Fruit fly (Drosophila melanogaster): ENCODE data around the gene AcCoAS.

Gene AcCoAS

DNA sequence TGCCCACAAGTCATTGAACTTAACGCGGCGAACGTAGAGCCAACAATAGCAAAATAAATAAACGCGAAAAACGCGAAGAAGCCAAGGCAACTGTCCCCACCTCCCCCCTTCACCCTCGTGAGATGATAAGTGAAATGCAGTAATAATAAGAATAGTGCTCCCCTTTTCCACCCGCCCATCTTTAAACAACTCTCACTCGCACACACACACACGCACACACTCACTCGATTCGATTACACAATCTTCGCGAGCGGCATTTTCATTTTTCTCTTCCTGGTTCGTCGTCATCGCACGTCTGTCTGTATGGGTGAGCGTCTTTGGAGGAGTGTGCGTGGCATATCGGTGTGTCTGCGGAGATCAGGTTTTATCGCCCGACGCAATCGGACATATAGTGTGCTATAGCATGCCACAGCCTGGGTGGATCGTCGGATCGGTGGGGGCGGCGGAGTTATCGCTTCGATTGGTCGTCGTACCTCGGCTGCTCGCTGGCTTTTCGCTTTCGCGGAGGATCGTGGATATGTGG, 55.3 kb downstream of the AcCoAS start (continued):
- TF ChIP-seq CG3919 (GFP tag; optimal IDR thresholded peaks at IDR 0.05) (no peak), CG6276 (GFP tag; optimal IDR thresholded peaks at IDR 0.05) (no peak), Eip75B (GFP tag; optimal IDR thresholded peaks at IDR 0.05) (peak; percentile 56), OdsH (GFP tag; optimal IDR thresholded peaks at IDR 0.05) (no peak), achi (GFP tag; optimal IDR thresholded peaks at IDR 0.05) (no peak), spab (GFP tag; optimal IDR thresholded peaks at IDR 0.05) (no peak), CG3032 (tag; optimal IDR thresholded peaks at IDR 0.05) (no peak), svp (GFP tag) (peak; percentile 95), Sox14 (GFP tag; optimal IDR thresholded peaks at IDR 0.05) (peak; percentile 21), eg (GFP tag; IDR thresholded peaks at IDR 0.05) (no peak), Smox (GFP tag; optimal IDR thresholded peaks at IDR 0.05) (peak; percentile 27), Ets21C (GFP tag; optimal IDR thresholded peaks at IDR 0.05) (no peak), topi (GFP tag; optimal IDR thresholded peaks at IDR 0.05) (peak; percentile 36), CG31627 (GFP tag; optimal IDR thresholded peaks at IDR 0.05) (peak; percentile 33), Met (GFP tag; optimal IDR thresholded peaks at IDR 0.05) (peak; percentile 47), CG6808 (GFP tag; optimal IDR thresholded peaks at IDR 0.05) (no peak), CG6163 (GFP tag; IDR thresholded peaks at IDR 0.05) (peak; percentile 27; the same call in 2 of the 3 replicates), cyc (GFP tag; optimal IDR thresholded peaks at IDR 0.05) (peak; percentile 44), dac (GFP tag; optimal IDR thresholded peaks at IDR 0.05) (no peak), Blimp-1 (GFP tag; optimal IDR thresholded peaks at IDR 0.05) (peak; percentile 90), Eip93F (GFP tag; optimal IDR thresholded peaks at IDR 0.05) (no peak), CG8119 (GFP tag; IDR thresholded peaks at IDR 0.05) (no peak), acj6 (GFP tag; optimal IDR thresholded peaks at IDR 0.05) (no peak), CG10669 (GFP tag; optimal IDR thresholded peaks at IDR 0.05) (no peak), CG6792 (GFP tag; optimal IDR thresholded peaks at IDR 0.05) (no peak), fkh (GFP tag; optimal IDR thresholded peaks at IDR 0.05) (no peak), Gug (GFP tag; IDR thresholded peaks at IDR 0.05) (no peak)

DNA sequence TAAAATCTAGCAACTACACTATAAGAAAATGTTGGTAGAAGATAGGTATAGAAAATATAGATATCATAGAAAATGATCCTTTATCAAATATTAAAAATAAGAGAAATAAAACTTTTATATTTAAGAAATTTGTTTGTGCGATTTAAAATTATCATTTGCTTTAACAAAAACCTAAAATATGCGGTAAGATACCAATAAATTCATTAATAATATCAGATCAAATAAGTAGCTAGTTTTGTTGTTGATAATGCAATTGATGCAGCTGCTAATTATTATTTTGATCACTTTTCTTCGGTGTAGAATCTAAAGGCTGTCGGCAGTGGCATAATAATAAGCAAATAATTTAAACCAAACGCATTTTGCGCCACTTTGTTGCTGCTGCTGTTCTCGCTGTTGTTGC, 55.8 kb downstream of the AcCoAS start:
- peak; percentile 68 for TF ChIP-seq Hr4 (GFP tag; optimal IDR thresholded peaks at IDR 0.05)
- no peak for TF ChIP-seq cyc (GFP tag; optimal IDR thresholded peaks at IDR 0.05)
- peak; percentile 40 for TF ChIP-seq Lpt (GFP tag; optimal IDR thresholded peaks at IDR 0.05)
- peak; percentile 13 for TF ChIP-seq pdm3 (GFP tag; optimal IDR thresholded peaks at IDR 0.05)
- peak; percentile 81 for TF ChIP-seq CG8119 (GFP tag; IDR thresholded peaks at IDR 0.05)
- peak; percentile 56 for TF ChIP-seq Gug (GFP tag; IDR thresholded peaks at IDR 0.05)
- no peak for TF ChIP-seq CG16779 (tag; optimal IDR thresholded peaks at IDR 0.05)
- peak in 1 of 2 experiments; percentile 86 for TF ChIP-seq salr (GFP tag; optimal IDR thresholded peaks at IDR 0.05)
- no peak for TF ChIP-seq CG6163 (GFP tag; IDR thresholded peaks at IDR 0.05)
- peak; percentile 66 for TF ChIP-seq CG10631 (GFP tag; optimal IDR thresholded peaks at IDR 0.05)
- peak; percentile 59 for TF ChIP-seq net (GFP tag; optimal IDR thresholded peaks at IDR 0.05)
- no peak for TF ChIP-seq CG11902 (GFP tag; optimal IDR thresholded peaks at IDR 0.05)
- TF ChIP-seq CG3919 (GFP tag; optimal IDR thresholded peaks at IDR 0.05): peak; percentile 26
- TF ChIP-seq OdsH (GFP tag; optimal IDR thresholded peaks at IDR 0.05): peak; percentile 53
- peak; percentile 88 for TF ChIP-seq CG6276 (GFP tag; optimal IDR thresholded peaks at IDR 0.05)
- TF ChIP-seq CG11762 (GFP tag; optimal IDR thresholded peaks at IDR 0.05; ENCODE audit: insufficient read depth): peak; percentile 18
- peak; percentile 78 for TF ChIP-seq CG4318 (GFP tag; optimal IDR thresholded peaks at IDR 0.05)
- peak; percentile 47; the same call in 2 of the 3 replicates for TF ChIP-seq eg (GFP tag; IDR thresholded peaks at IDR 0.05)
- no peak for TF ChIP-seq Ets21C (GFP tag; optimal IDR thresholded peaks at IDR 0.05)
- TF ChIP-seq CG8632 (GFP tag; optimal IDR thresholded peaks at IDR 0.05): no peak
- peak; percentile 38 for TF ChIP-seq achi (GFP tag; optimal IDR thresholded peaks at IDR 0.05)
- peak; percentile 25 for TF ChIP-seq dac (GFP tag; optimal IDR thresholded peaks at IDR 0.05)
- peak; percentile 6 for TF ChIP-seq dsx (GFP tag; optimal IDR thresholded peaks at IDR 0.05; ENCODE audit: poor library complexity, severe bottlenecking)
- peak; percentile 8 for TF ChIP-seq Sox14 (GFP tag; optimal IDR thresholded peaks at IDR 0.05)
- peak; percentile 91 for TF ChIP-seq CG32006 (GFP tag; optimal IDR thresholded peaks at IDR 0.05)
- TF ChIP-seq CG15336 (GFP tag; IDR thresholded peaks at IDR 0.05): peak; percentile 86
- TF ChIP-seq Eip78C (GFP tag): peak; percentile 86
- TF ChIP-seq lz (GFP tag; optimal IDR thresholded peaks at IDR 0.05): no peak

Measured in whole organism, prepupa.